Fruit fly (Drosophila melanogaster) whole organism, embryonic: ENCODE results near the gene CG13096.

Source experiments
- Ada2b ChIP-seq: fragments of 200-800 bp; sonication (Bioruptor generic); IDR thresholded peaks from 2 replicates; pipeline ENCODE4 v1.3.6; 2022; ENCODE audit warnings: missing biosample characterization, missing genetic modification characterization
- CG2889 ChIP-seq: fragments of 200-800 bp; sonication (Bioruptor generic); IDR thresholded peaks from 3 replicates; pipeline ENCODE4 v1.3.6; 2022; ENCODE audit warnings: missing biosample characterization, missing genetic modification characterization
- CG4730 ChIP-seq: fragments of 200-800 bp; sonication (Bioruptor generic); IDR thresholded peaks from 2 replicates; pipeline ENCODE4 v1.3.6; 2022; ENCODE audit warnings: missing biosample characterization, missing genetic modification characterization
- CG6854 ChIP-seq: fragments of 200-800 bp; sonication (Bioruptor generic); optimal IDR thresholded peaks from 3 replicates; lab custom pipeline; 2017; ENCODE audit warnings: missing biosample characterization, mild to moderate bottlenecking, missing genetic modification characterization
- Ets97D ChIP-seq: fragments of 200-800 bp; sonication (Bioruptor generic); optimal IDR thresholded peaks from 3 replicates; lab custom pipeline; 2016; ENCODE audit warnings: missing biosample characterization, missing genetic modification characterization
- Hey ChIP-seq: fragments of 200-800 bp; sonication (Bioruptor generic); optimal IDR thresholded peaks from 3 replicates; lab custom pipeline; 2018; ENCODE audit warnings: missing biosample characterization, mild to moderate bottlenecking, missing genetic modification characterization
- Spps ChIP-seq: fragments of 200-800 bp; sonication (Bioruptor generic); optimal IDR thresholded peaks from 2 replicates; lab custom pipeline; 2018; ENCODE audit warnings: missing biosample characterization, mild to moderate bottlenecking, missing genetic modification characterization
- mirr ChIP-seq: fragments of 200-800 bp; sonication (Bioruptor generic); optimal IDR thresholded peaks from 3 replicates; lab custom pipeline; 2018; ENCODE audit warnings: missing biosample characterization, mild to moderate bottlenecking, missing genetic modification characterization

- TF ChIP-seq mirr (GFP tag; lab: Kevin White, UChicago) (no peak), CG6854 (GFP tag; lab: Kevin White, UChicago) (no peak), Ada2b (no peak), Ets97D (GFP tag; lab: Kevin White, UChicago) (no peak), Spps (tag; lab: Kevin White, UChicago) (no peak), CG4730 (GFP tag; lab: Robert Waterston, UW) (no peak), Hey (tag; lab: Kevin White, UChicago) (no peak), CG2889 (GFP tag; lab: Robert Waterston, UW) (no peak)
These were observed 36.5 kb upstream of the CG13096 start for dm6 chr2L:8548118-8548517.
